Fruit fly (Drosophila melanogaster): ENCODE data around the gene Lip1.

DNA sequence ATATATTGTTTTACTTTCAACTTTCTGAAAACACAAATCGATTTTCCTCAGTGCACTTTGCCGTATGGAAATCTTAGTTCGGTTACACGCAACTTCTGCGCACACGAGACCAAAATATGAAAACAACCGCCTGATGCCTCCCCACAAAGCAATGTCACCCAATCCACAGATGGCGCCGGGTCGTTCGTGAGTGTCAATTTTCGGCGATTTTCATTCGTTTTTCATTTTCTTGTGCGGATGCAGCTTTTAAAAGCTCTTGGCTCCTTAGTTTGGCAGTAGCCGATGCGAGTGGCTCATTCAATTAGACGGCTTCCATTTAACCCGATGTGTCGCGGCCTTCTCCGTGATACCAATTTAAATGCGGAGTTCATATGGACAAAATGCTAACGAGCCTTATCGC is 22.6 kb upstream of the Lip1 start, which contains the start of gene CG6431:
- TF ChIP-seq CTCF (optimal IDR thresholded peaks at IDR 0.05): no peak
- TF ChIP-seq CG8478 (optimal IDR thresholded peaks at IDR 0.05): no peak
